Worm (Caenorhabditis elegans) whole organism, L3 larva: ENCODE results near the gene C12D5.5.

Source experiments
- ZK546.5 ChIP-seq: sonication (generic microtip); optimal IDR thresholded peaks from 2 replicates; lab custom pipeline; 2017; ENCODE audit warnings: missing biosample characterization, missing genetic modification characterization
- aly-2 ChIP-seq: fragments of 150-350 bp; optimal IDR thresholded peaks from 2 replicates; lab custom pipeline; 2014; ENCODE audit warnings: missing biosample characterization, missing genetic modification characterization
- ceh-82 ChIP-seq: fragments of 150-350 bp; optimal IDR thresholded peaks from 2 replicates; lab custom pipeline; 2014; ENCODE audit warnings: missing biosample characterization, missing genetic modification characterization
- elt-1 ChIP-seq: fragments of 150-350 bp; optimal IDR thresholded peaks from 2 replicates; lab custom pipeline; 2014; ENCODE audit warnings: missing biosample characterization, missing genetic modification characterization
- mml-1 ChIP-seq: fragments of 150-350 bp; sonication (generic microtip); optimal IDR thresholded peaks from 3 replicates; lab custom pipeline; 2014; ENCODE audit warnings: missing biosample characterization, missing genetic modification characterization
- nhr-76 ChIP-seq: fragments of 150-350 bp; sonication (generic microtip); optimal IDR thresholded peaks from 5 replicates; lab custom pipeline; 2014; ENCODE audit warnings: missing biosample characterization, missing genetic modification characterization
- ztf-4 ChIP-seq: fragments of 150-350 bp; optimal IDR thresholded peaks from 2 replicates; lab custom pipeline; 2014; ENCODE audit warnings: missing biosample characterization, missing genetic modification characterization

DNA sequence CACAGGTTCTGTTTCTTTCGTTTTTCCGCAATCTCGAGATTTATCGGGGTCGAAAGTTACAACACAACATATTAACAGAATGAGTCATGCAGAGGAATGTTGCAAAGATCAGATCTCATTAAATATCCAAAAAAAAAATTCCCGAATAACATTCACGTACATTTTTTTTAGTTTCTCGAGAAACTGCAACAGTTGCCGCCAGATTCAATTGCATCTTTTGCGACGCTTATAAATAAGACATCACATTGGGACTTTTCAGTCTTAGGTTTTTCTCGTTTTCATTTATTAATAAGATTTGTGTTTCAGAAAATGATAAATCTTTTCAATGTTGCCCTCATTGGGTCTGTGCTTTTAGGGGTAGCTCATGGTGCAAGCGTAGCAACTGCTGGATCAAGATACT, 45.7 kb downstream of the C12D5.5 start, which contains the start of gene ZK105.1:
- no peak for TF ChIP-seq ZK546.5 (tag; lab: Kevin White, UChicago)
- TF ChIP-seq ztf-4, result no peak
- no peak for TF ChIP-seq mml-1 (tag; lab: Kevin White, UChicago)
- TF ChIP-seq nhr-76, result no peak
- TF ChIP-seq aly-2 (tag; lab: Kevin White, UChicago), result no peak
- no peak for TF ChIP-seq ceh-82 (tag; lab: Kevin White, UChicago)
- TF ChIP-seq elt-1, result no peak
